Fruit fly (Drosophila melanogaster): ENCODE measurements around the gene CG3808.

CG3808 gene

DNA sequence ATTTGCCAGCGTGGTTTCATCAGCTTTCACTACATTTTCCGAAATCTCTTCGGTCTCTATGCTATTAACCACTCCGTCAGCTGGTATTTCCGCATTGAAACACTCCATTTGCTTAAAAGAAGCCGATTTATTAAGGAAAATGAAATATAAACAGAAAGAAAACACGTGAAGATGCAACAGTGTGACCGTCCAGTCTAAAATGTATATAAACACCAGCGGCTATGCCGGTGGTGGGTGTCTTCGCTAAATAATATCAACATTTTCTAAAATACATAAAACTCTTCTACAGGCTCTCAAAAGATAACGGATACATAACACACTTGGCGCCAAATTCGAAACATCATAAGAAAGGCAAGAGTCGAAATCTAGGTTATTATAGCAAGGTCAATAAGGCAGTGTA lies at the start of gene CG3808:
Gene CG3808, minus strand, starts transcription at position 196 of the 400 bp plus-strand sequence.
- TF ChIP-seq CG6276 (GFP tag; optimal IDR thresholded peaks at IDR 0.05) (no peak), Sox14 (GFP tag; optimal IDR thresholded peaks at IDR 0.05) (peak; percentile 30)

DNA sequence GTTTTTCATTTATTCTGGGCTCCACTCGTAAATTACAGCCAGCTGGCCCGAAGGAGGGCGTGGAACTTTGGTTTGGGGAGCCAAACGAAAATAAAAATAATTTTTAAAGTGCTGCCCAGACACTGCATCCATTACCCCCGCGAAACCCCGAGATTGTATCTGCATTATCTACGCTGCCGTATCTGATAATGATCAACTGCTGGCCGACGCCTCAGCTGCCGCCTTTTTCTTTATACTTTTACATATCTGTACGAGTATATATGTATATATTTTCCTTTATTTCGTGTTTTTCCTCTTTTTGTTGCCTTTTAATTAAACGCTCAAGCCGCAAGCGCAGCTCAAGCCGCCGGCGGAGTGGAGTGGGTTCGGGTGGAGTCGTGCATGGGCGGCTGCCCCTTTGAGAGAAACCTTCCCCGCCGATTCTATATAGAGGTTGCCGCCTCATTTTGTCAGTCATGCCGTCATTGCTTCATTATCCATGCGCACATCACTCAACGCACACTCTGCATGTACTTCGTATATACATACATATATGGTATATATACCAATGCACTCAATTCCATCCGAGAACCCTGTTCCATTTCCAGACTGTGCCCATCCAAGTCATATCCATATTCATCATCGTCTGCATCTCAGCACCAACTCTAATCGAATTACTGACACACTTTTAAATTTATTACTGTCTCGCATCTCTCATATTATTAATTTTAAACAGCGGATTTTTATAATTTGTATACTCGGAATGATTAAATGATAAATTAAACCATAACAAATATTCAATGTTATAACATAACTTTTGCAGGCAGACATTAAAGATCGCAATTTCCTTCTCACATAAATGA lies 49.5 kb upstream of the CG3808 start:
- TF ChIP-seq CG6163 (GFP tag; IDR thresholded peaks at IDR 0.05) (0 out of 3 replicates have a peak, but pooled peaks have one; percentile 18), CG8119 (GFP tag; IDR thresholded peaks at IDR 0.05) (0 out of 3 replicates have a peak, but pooled peaks have one; percentile 25), acj6 (GFP tag; optimal IDR thresholded peaks at IDR 0.05) (no peak), fd59A (GFP tag; optimal IDR thresholded peaks at IDR 0.05) (no peak), CG8319 (GFP tag; optimal IDR thresholded peaks at IDR 0.05) (no peak), CG16779 (tag; optimal IDR thresholded peaks at IDR 0.05) (no peak), CG4318 (GFP tag; optimal IDR thresholded peaks at IDR 0.05) (no peak), svp (GFP tag) (peak; percentile 54), ss (GFP tag; optimal IDR thresholded peaks at IDR 0.05) (peak in 1 of 2 experiments; percentile 40), CG6808 (GFP tag; optimal IDR thresholded peaks at IDR 0.05) (peak; percentile 2), Eip78C (GFP tag) (peak; percentile 52), lz (GFP tag; optimal IDR thresholded peaks at IDR 0.05) (no peak), Ets21C (GFP tag; optimal IDR thresholded peaks at IDR 0.05) (no peak), Gug (GFP tag; IDR thresholded peaks at IDR 0.05) (no peak)

DNA sequence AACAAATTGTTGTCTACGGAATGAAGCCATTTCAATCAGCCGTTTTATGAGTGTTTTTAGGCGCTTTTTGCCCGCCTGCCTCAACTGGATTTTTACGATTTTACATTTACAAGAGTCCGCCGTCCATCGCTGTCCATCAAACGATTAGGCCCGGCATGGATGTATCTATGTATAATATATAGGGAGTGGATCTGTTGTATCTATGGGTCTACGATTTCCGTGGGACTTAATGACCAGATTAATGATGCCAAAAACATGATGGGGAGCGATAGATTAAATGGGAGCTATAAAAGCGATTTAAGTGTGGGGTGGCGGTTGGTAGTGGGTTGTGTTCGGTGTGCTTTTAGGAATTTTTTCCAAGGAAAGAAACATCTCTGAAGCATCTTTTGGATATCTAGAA lies 48.4 kb upstream of the CG3808 start:
- TF ChIP-seq CG34406 (GFP tag; optimal IDR thresholded peaks at IDR 0.05) (no peak), Hr39 (GFP tag; optimal IDR thresholded peaks at IDR 0.05) (no peak), achi (GFP tag; optimal IDR thresholded peaks at IDR 0.05) (no peak), Ets96B (tag; optimal IDR thresholded peaks at IDR 0.05) (no peak), dsx (GFP tag; optimal IDR thresholded peaks at IDR 0.05; ENCODE audit: poor library complexity, severe bottlenecking) (no peak), CG8632 (GFP tag; optimal IDR thresholded peaks at IDR 0.05) (no peak), topi (GFP tag; optimal IDR thresholded peaks at IDR 0.05) (no peak), fd85E (GFP tag; optimal IDR thresholded peaks at IDR 0.05) (no peak), Sox102F (GFP tag; optimal IDR thresholded peaks at IDR 0.05) (no peak), Met (GFP tag; optimal IDR thresholded peaks at IDR 0.05) (no peak)

DNA sequence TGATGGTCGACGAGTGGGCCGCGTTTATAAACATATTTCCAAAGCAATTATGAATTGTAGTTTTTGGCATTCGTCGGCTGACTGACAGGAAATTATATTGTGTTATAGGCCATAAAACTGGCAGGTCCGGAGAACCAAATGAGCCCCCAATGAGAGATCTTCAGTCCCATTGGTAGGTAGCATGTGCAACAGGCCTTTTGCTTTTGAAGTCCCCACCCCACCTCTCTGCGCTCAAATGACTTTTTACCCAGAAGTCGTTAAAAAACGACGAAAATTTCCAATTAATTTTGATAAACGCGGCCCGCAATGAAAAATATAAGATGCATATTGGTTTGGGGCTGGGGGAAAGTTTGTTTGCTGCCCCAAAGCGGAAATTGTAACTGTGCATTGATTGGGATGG lies 47.8 kb upstream of the CG3808 start:
- TF ChIP-seq eg (GFP tag; IDR thresholded peaks at IDR 0.05) (no peak), CG6808 (GFP tag; optimal IDR thresholded peaks at IDR 0.05) (no peak), pdm3 (GFP tag; optimal IDR thresholded peaks at IDR 0.05) (no peak), svp (GFP tag) (no peak), CG3032 (tag; optimal IDR thresholded peaks at IDR 0.05) (no peak), CG31627 (GFP tag; optimal IDR thresholded peaks at IDR 0.05) (no peak)

DNA sequence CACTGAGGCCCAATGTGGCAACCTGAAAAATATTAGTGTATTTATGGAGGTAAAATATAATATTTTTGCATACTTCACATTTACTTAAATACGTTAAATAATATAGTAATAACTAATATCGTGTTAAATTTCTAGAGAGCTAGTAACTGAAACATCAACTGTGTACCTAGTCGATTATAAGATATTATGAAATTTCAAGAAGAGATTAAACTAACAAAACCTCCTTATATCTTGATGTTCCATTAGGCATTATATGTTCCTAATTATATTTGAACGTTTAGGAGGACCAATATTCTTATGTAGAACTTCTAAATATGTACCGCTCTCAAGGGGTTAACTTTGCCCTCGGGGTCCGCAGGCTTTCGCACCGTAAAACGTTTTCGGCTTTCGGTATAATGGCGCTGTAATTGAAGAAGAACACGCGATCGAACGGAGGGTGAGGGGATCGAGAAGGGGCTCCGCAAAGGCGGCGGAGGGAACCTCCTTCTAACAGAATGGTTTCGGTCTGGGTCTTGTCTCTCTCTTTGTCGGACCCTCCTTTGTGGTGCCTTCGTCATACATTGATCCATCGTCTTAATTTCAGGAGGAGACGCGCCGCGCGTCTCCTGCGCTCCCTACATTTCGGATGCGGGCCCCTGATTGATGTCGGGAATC lies 46.1 kb upstream of the CG3808 start:
- TF ChIP-seq CG31627 (GFP tag; optimal IDR thresholded peaks at IDR 0.05) = peak; percentile 69
- TF ChIP-seq Gug (GFP tag; IDR thresholded peaks at IDR 0.05) = no peak
- peak; percentile 83 for TF ChIP-seq cyc (GFP tag; optimal IDR thresholded peaks at IDR 0.05)
- TF ChIP-seq CG3032 (tag; optimal IDR thresholded peaks at IDR 0.05) = peak; percentile 58
- peak; percentile 12 for TF ChIP-seq dsx (GFP tag; optimal IDR thresholded peaks at IDR 0.05; ENCODE audit: poor library complexity, severe bottlenecking)
- peak; percentile 59 for TF ChIP-seq pdm3 (GFP tag; optimal IDR thresholded peaks at IDR 0.05)
- peak; percentile 74 for TF ChIP-seq Eip93F (GFP tag; optimal IDR thresholded peaks at IDR 0.05)
- TF ChIP-seq dac (GFP tag; optimal IDR thresholded peaks at IDR 0.05) = no peak
- no peak for TF ChIP-seq CG4318 (GFP tag; optimal IDR thresholded peaks at IDR 0.05)
- TF ChIP-seq fd85E (GFP tag; optimal IDR thresholded peaks at IDR 0.05) = no peak
- TF ChIP-seq CG8119 (GFP tag; IDR thresholded peaks at IDR 0.05) = 0 out of 3 replicates have a peak, but pooled peaks have one; percentile 18
- peak; percentile 68 for TF ChIP-seq CG10631 (GFP tag; optimal IDR thresholded peaks at IDR 0.05)
- TF ChIP-seq CG6792 (GFP tag; optimal IDR thresholded peaks at IDR 0.05) = peak; percentile 82
- TF ChIP-seq Eip75B (GFP tag; optimal IDR thresholded peaks at IDR 0.05) = peak; percentile 74
- peak; percentile 40 for TF ChIP-seq CG16779 (tag; optimal IDR thresholded peaks at IDR 0.05)
- no peak for TF ChIP-seq fkh (GFP tag; optimal IDR thresholded peaks at IDR 0.05)
- peak; percentile 28 for TF ChIP-seq CG11762 (GFP tag; optimal IDR thresholded peaks at IDR 0.05; ENCODE audit: insufficient read depth)
- TF ChIP-seq CG6854 (GFP tag; optimal IDR thresholded peaks at IDR 0.05) = peak; percentile 59
- peak; percentile 88 for TF ChIP-seq topi (GFP tag; optimal IDR thresholded peaks at IDR 0.05)
- TF ChIP-seq CG32006 (GFP tag; optimal IDR thresholded peaks at IDR 0.05) = peak; percentile 31
- peak; percentile 48 for TF ChIP-seq CG11902 (GFP tag; optimal IDR thresholded peaks at IDR 0.05)
- TF ChIP-seq Sox14 (GFP tag; optimal IDR thresholded peaks at IDR 0.05) = peak; percentile 42
